Worm (Caenorhabditis elegans): ENCODE data around the gene clec-240.
A peak's percentile ranks its signal among the peaks of the same experiment; 100 is the strongest.

Gene clec-240

DNA sequence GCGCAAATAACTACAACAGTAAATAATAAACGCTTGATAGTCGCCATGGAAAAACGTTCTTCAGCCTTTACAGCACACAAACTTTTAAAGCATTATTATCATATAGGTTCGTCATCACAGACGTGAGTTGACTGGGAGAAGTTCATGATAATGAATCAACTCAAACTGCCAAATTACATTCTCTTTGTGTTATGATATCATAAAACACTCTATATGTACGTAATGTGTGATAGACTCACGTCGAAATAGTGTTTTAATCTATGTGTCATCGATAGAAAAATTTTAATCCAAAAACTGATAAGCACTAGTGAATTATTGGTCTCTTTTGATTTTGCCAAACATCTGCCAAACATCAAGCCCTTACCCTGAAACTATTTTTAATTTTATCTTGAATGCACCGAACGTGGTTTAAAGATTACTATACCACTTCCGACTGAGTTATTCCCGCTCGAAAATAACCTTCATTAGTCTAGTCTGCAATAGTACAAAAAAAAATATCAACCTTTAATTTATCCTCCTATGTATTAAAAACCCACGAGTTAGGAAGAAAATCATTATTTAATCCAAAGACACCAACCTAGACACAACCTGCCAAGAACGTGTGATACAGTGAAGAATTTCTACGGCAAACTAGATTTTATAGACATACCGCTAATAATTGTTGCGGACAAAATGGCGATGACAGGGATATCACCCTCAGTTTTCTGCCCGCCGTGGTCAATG, at the start of gene clec-240, which contains the start of gene clc-12:
Gene clec-240 (plus strand): TSS at position 673 of the 723 bp plus-strand sequence.
Gene clc-12 (minus strand): TSS at position 47 of the 723 bp plus-strand sequence.
- no peak for TF ChIP-seq ama-1 (optimal IDR thresholded peaks at IDR 0.05)
- no peak for TF ChIP-seq F13C5.2 (tag; optimal IDR thresholded peaks at IDR 0.05)
- no peak for TF ChIP-seq pes-1 (GFP tag; IDR thresholded peaks at IDR 0.05)
- TF ChIP-seq aly-1 (tag; optimal IDR thresholded peaks at IDR 0.05) = no peak
- no peak for TF ChIP-seq tra-4 (tag; optimal IDR thresholded peaks at IDR 0.05)
- TF ChIP-seq hmbx-1 (tag; optimal IDR thresholded peaks at IDR 0.05) = no peak
- no peak for TF ChIP-seq tbx-11 (GFP tag; IDR thresholded peaks at IDR 0.05)
- no peak for TF ChIP-seq hnd-1 (tag; optimal IDR thresholded peaks at IDR 0.05)
- TF ChIP-seq ceh-36 (tag; optimal IDR thresholded peaks at IDR 0.05) = no peak
- TF ChIP-seq hmg-4 (GFP tag; optimal IDR thresholded peaks at IDR 0.05) = no peak
- no peak for TF ChIP-seq flt-1 (GFP tag; IDR thresholded peaks at IDR 0.05)
- TF ChIP-seq tbx-37 (GFP tag; conservative IDR thresholded peaks at IDR 0.05) = no peak
- no peak for TF ChIP-seq sea-1 (GFP tag; conservative IDR thresholded peaks at IDR 0.05)
- TF ChIP-seq ets-7 (tag; optimal IDR thresholded peaks at IDR 0.05) = no peak
- no peak for TF ChIP-seq scrt-1 (GFP tag; IDR thresholded peaks at IDR 0.05)
- TF ChIP-seq ceh-13 (GFP tag; optimal IDR thresholded peaks at IDR 0.05) = no peak
- TF ChIP-seq B0310.2 (tag; optimal IDR thresholded peaks at IDR 0.05) = no peak

DNA sequence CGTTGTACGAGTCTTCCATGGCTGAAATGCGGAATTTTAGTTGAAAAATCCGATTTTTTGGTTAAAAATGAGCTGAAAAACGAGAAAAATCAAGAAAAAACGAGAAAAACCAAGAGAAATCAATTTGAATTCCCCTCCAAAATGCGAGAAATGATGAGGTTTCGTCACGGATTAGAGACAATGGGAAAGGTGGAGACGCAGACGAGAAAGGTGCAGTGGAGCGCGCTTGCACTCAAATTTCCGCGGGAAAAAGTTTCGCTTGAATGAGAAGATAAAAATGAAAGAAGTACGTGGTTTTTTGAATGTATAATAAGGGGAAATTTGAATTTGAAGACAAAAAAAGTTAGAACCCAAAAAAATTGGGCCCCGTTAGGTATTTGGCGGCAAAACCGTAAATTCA, 44.2 kb upstream of the clec-240 start, which contains the start of gene efl-1:
Gene efl-1 (minus strand): TSS at position 21 of the 400 bp plus-strand sequence.
- TF ChIP-seq F13C5.2 (tag; optimal IDR thresholded peaks at IDR 0.05) (peak; percentile 67), hnd-1 (tag; optimal IDR thresholded peaks at IDR 0.05) (no peak)

DNA sequence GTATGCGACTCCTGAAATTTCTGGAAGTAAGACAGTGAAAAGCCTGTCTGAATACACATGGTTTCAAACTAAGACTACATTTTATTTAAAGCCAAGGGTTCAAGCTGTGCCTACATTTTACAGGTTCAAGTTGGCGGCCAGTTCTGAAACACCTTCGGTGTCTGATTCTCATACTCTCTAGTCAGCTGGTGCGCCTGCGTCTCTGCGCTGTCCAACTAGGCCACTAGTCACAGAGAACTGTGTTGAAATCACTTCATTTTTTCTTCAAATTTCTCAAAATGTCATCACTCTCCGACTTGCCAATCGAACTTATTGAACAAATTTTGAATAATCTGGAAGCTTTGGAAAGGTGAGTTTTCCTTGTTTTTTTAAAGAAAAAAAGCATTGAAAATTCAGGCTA, 43.2 kb upstream of the clec-240 start, which contains the start of gene fbxa-90:
Gene fbxa-90 (plus strand): TSS at position 179 of the 400 bp plus-strand sequence.
- TF ChIP-seq tra-4 (tag; optimal IDR thresholded peaks at IDR 0.05) (no peak), flt-1 (GFP tag; IDR thresholded peaks at IDR 0.05) (no peak)

DNA sequence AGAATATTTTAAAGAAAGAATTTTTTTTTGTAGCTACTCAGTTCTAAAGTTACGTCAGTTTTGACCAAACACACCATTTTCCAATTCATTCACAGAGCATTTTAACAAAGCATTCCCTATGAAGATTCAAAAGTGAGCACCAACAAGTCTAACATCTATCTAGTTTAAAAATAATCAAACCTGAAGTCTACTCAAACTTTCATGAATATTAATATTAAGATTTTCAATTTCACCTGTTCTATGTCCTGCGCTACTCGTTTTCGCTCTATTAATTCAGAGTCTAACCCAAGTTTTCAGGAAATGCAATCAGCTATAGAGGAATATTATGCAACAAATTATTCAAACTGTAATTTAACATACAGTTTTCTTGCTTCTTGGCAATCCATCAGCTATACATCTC, 37.7 kb upstream of the clec-240 start, which contains the start of gene srh-119:
Gene srh-119 (plus strand): TSS at position 301 of the 400 bp plus-strand sequence.
- no peak for TF ChIP-seq hmg-4 (GFP tag; optimal IDR thresholded peaks at IDR 0.05)
- TF ChIP-seq aly-1 (tag; optimal IDR thresholded peaks at IDR 0.05) = no peak
- no peak for TF ChIP-seq ama-1 (optimal IDR thresholded peaks at IDR 0.05)
- TF ChIP-seq ets-7 (tag; optimal IDR thresholded peaks at IDR 0.05) = no peak

DNA sequence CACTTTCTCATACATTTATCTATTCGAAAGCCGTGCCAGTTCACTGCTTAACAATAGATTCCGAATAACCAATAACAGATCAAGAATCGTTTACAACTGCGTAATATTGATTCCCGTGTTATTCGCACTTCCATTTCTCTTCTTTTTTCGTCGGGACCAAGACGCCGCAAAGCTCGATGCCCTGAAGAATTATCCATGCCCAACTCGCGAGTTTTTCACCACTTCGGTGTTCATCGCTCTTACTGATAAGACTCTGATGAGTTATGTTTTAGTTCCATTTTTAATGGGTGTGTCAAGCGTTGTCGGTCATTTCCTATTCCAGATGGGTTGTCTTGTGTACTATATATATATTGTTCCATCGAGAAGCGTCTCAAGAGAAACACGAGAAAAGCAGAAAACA, 36.5 kb upstream of the clec-240 start:
- TF ChIP-seq hmg-4 (GFP tag; optimal IDR thresholded peaks at IDR 0.05) (no peak), tbx-37 (GFP tag; conservative IDR thresholded peaks at IDR 0.05) (no peak), ama-1 (optimal IDR thresholded peaks at IDR 0.05) (no peak), aly-1 (tag; optimal IDR thresholded peaks at IDR 0.05) (no peak), scrt-1 (GFP tag; IDR thresholded peaks at IDR 0.05) (no peak), hmbx-1 (tag; optimal IDR thresholded peaks at IDR 0.05) (no peak), flt-1 (GFP tag; IDR thresholded peaks at IDR 0.05) (no peak), sea-1 (GFP tag; conservative IDR thresholded peaks at IDR 0.05) (no peak), B0310.2 (tag; optimal IDR thresholded peaks at IDR 0.05) (no peak), ets-7 (tag; optimal IDR thresholded peaks at IDR 0.05) (no peak), pes-1 (GFP tag; IDR thresholded peaks at IDR 0.05) (no peak)

DNA sequence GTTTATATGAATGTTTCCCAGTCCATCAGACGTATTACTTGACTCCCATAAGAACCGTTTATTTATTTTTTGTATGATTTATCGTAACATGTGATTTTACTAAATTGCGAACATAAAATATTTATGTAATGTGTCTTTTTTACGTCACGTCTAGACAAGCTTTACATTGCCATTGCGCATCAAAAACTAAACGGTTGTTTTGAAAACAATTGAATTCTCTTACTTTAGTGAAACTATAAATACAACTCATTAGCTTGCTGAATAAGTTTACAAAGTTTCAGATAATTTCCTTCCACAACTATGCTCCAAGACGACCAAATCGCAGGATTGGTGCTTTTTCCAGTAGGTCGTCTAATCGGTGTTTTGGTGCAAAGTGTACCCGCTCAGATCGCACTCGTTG, 34.9 kb upstream of the clec-240 start, which contains the start of gene srx-54:
Gene srx-54 (plus strand): TSS at position 301 of the 400 bp plus-strand sequence.
- TF ChIP-seq aly-1 (tag; optimal IDR thresholded peaks at IDR 0.05) = no peak
- no peak for TF ChIP-seq sea-1 (GFP tag; conservative IDR thresholded peaks at IDR 0.05)
- no peak for TF ChIP-seq flt-1 (GFP tag; IDR thresholded peaks at IDR 0.05)
- TF ChIP-seq tra-4 (tag; optimal IDR thresholded peaks at IDR 0.05) = no peak
- no peak for TF ChIP-seq scrt-1 (GFP tag; IDR thresholded peaks at IDR 0.05)
- no peak for TF ChIP-seq hmbx-1 (tag; optimal IDR thresholded peaks at IDR 0.05)
- no peak for TF ChIP-seq ceh-13 (GFP tag; optimal IDR thresholded peaks at IDR 0.05)
- no peak for TF ChIP-seq hmg-4 (GFP tag; optimal IDR thresholded peaks at IDR 0.05)
- no peak for TF ChIP-seq hnd-1 (tag; optimal IDR thresholded peaks at IDR 0.05)
- no peak for TF ChIP-seq pes-1 (GFP tag; IDR thresholded peaks at IDR 0.05)
- TF ChIP-seq ets-7 (tag; optimal IDR thresholded peaks at IDR 0.05) = no peak
- no peak for TF ChIP-seq tbx-11 (GFP tag; IDR thresholded peaks at IDR 0.05)

DNA sequence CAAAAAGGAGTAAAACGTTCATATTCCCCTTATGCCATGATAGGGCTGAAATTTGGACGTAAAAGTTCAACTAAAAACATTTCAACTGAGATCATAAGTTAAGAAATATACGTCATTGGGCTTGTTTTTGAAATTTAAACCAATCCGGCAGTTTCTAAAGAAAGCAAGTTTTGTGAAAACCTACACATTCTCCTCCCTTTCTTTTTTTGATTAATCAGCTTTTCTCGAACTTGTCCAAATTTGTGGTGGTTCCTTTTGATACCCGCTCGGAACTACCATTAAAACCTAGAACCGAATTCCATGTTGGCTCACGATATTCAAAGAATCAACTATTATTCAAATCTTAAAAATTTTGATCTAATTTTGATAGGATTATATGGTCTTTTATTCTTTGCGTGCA, 29.4 kb upstream of the clec-240 start, which contains the start of gene srz-54:
Gene srz-54 (plus strand): TSS at position 301 of the 400 bp plus-strand sequence.
- no peak for TF ChIP-seq pes-1 (GFP tag; IDR thresholded peaks at IDR 0.05)
- no peak for TF ChIP-seq ceh-13 (GFP tag; optimal IDR thresholded peaks at IDR 0.05)
- no peak for TF ChIP-seq hmbx-1 (tag; optimal IDR thresholded peaks at IDR 0.05)
- no peak for TF ChIP-seq scrt-1 (GFP tag; IDR thresholded peaks at IDR 0.05)
- TF ChIP-seq ama-1 (optimal IDR thresholded peaks at IDR 0.05) = no peak
- no peak for TF ChIP-seq tbx-37 (GFP tag; conservative IDR thresholded peaks at IDR 0.05)
- TF ChIP-seq hmg-4 (GFP tag; optimal IDR thresholded peaks at IDR 0.05) = no peak
- TF ChIP-seq F13C5.2 (tag; optimal IDR thresholded peaks at IDR 0.05) = no peak
- TF ChIP-seq tbx-11 (GFP tag; IDR thresholded peaks at IDR 0.05) = no peak
- TF ChIP-seq aly-1 (tag; optimal IDR thresholded peaks at IDR 0.05) = no peak
- no peak for TF ChIP-seq tra-4 (tag; optimal IDR thresholded peaks at IDR 0.05)
- TF ChIP-seq B0310.2 (tag; optimal IDR thresholded peaks at IDR 0.05) = no peak
- TF ChIP-seq flt-1 (GFP tag; IDR thresholded peaks at IDR 0.05) = no peak
- no peak for TF ChIP-seq sea-1 (GFP tag; conservative IDR thresholded peaks at IDR 0.05)

DNA sequence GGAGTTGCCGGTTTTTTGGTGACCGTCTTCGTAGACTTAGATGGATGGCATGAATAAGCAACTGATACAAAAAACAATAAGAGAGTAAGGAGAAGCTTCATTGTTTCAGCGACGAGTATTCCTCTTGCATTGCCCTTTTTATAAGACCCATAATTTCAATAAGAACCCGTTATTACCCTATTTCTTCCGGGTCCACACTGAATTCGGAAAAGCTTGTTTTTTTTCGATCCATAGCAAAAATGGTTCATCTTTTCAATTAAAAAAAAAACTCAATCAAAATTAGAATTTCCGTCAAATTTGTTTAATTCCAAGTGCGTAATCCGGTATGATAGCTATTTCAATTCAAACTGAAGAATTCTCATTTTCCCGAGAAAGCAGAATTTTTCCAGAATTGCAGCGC, 22.8 kb upstream of the clec-240 start, which contains the start of gene Y102A5C.40:
Gene Y102A5C.40 (minus strand): TSS at position 101 of the 400 bp plus-strand sequence.
- TF ChIP-seq ceh-13 (GFP tag; optimal IDR thresholded peaks at IDR 0.05) = no peak
- TF ChIP-seq hmg-4 (GFP tag; optimal IDR thresholded peaks at IDR 0.05) = no peak
- TF ChIP-seq pes-1 (GFP tag; IDR thresholded peaks at IDR 0.05) = no peak
- TF ChIP-seq hnd-1 (tag; optimal IDR thresholded peaks at IDR 0.05) = no peak
- no peak for TF ChIP-seq ama-1 (optimal IDR thresholded peaks at IDR 0.05)
- no peak for TF ChIP-seq B0310.2 (tag; optimal IDR thresholded peaks at IDR 0.05)
- TF ChIP-seq flt-1 (GFP tag; IDR thresholded peaks at IDR 0.05) = no peak
